Fruit fly (Drosophila melanogaster): ENCODE data around the gene DppIII.
A peak's percentile ranks its signal among the peaks of the same experiment; 100 is the strongest.

Gene DppIII

dm6 chr3R:8347835-8348234, 3.6 kb downstream of the DppIII start:
- TF ChIP-seq HLH106 (tag; optimal IDR thresholded peaks at IDR 0.05), result no peak
- TF ChIP-seq dl (GFP tag; optimal IDR thresholded peaks at IDR 0.05; ENCODE audit: insufficient read depth in 1 of 2, partially characterized antibody in 2 of 2), result no peak
- no peak for TF ChIP-seq psq (GFP tag; optimal IDR thresholded peaks at IDR 0.05)
- TF ChIP-seq CrebA (GFP tag; optimal IDR thresholded peaks at IDR 0.05; ENCODE audit: borderline replicate concordance), result no peak
- no peak for TF ChIP-seq Abd-B (GFP tag; optimal IDR thresholded peaks at IDR 0.05)
- TF ChIP-seq Sp1 (GFP tag; optimal IDR thresholded peaks at IDR 0.05), result no peak
- no peak for TF ChIP-seq OdsH (GFP tag; optimal IDR thresholded peaks at IDR 0.05)
- TF ChIP-seq sage (GFP tag; optimal IDR thresholded peaks at IDR 0.05), result no peak
- TF ChIP-seq GATAd (GFP tag; optimal IDR thresholded peaks at IDR 0.05), result no peak
- no peak for TF ChIP-seq Hr78 (GFP tag; optimal IDR thresholded peaks at IDR 0.05)
- no peak for TF ChIP-seq foxo (GFP tag; optimal IDR thresholded peaks at IDR 0.05)
- TF ChIP-seq Myc (optimal IDR thresholded peaks at IDR 0.05), result no peak

dm6 chr3R:8349106-8349448, 4.9 kb downstream of the DppIII start:
- TF ChIP-seq Hnf4 (GFP tag; optimal IDR thresholded peaks at IDR 0.05), result no peak
- TF ChIP-seq jim (GFP tag; optimal IDR thresholded peaks at IDR 0.05), result no peak
- no peak for TF ChIP-seq Jra (GFP tag; optimal IDR thresholded peaks at IDR 0.05)
- TF ChIP-seq br (GFP tag; optimal IDR thresholded peaks at IDR 0.05), result no peak
- TF ChIP-seq CG9705 (GFP tag; optimal IDR thresholded peaks at IDR 0.05), result no peak

DNA sequence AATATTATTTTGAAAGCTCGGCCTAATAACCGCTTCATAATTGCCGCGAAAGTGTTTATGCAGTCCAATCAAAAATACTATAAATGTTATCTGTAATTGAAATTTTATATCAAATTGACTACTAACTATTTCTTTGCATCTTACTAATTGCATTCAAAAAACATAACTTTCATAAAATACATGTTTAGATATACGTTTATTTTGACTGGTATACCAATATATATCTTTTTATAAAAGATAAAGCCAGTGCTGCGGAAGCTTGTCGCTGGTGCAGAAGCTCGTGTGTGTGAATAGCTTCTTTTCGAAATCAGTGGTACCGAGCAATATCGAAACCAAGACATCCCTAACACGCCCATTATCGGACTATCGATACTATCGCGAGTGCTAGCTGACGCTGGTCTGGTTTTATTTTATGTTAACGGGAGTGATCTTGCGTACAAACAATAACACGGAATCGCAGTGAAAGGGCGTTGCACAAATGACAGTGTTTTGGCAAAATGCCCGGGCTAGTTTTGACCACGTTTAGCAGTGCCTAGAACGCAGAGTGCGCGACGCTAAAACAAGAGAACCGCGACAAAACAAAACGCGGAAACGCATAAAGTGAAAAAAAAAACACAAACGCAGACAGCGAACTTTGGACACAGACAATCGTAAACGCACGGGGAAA, 5.4 kb downstream of the DppIII start, which contains the start of gene Atg13:
TSS of gene Atg13 (plus strand) at position 367 of the 667 bp plus-strand sequence.
- TF ChIP-seq ey (GFP tag; optimal IDR thresholded peaks at IDR 0.05), result peak; percentile 9
- TF ChIP-seq HLH106 (tag; optimal IDR thresholded peaks at IDR 0.05), result peak; percentile 43
- no peak for TF ChIP-seq Rel (GFP tag; optimal IDR thresholded peaks at IDR 0.05)
- peak; percentile 46 for TF ChIP-seq Rel (tag; optimal IDR thresholded peaks at IDR 0.05)
- peak; percentile 29 for TF ChIP-seq Sp1 (GFP tag; optimal IDR thresholded peaks at IDR 0.05)
- peak; percentile 1 for TF ChIP-seq sv (GFP tag; optimal IDR thresholded peaks at IDR 0.05)
- no peak for TF ChIP-seq Dif (GFP tag; optimal IDR thresholded peaks at IDR 0.05; ENCODE audit: partially characterized antibody)
- peak; percentile 32 for TF ChIP-seq Abd-B (GFP tag; optimal IDR thresholded peaks at IDR 0.05)
- TF ChIP-seq N (GFP tag; optimal IDR thresholded peaks at IDR 0.05), result peak; percentile 8
- peak; percentile 22 for TF ChIP-seq psq (GFP tag; optimal IDR thresholded peaks at IDR 0.05)
- TF ChIP-seq rgr (GFP tag; optimal IDR thresholded peaks at IDR 0.05), result no peak
- peak; percentile 73 for TF ChIP-seq Hnf4 (GFP tag; optimal IDR thresholded peaks at IDR 0.05)

DNA sequence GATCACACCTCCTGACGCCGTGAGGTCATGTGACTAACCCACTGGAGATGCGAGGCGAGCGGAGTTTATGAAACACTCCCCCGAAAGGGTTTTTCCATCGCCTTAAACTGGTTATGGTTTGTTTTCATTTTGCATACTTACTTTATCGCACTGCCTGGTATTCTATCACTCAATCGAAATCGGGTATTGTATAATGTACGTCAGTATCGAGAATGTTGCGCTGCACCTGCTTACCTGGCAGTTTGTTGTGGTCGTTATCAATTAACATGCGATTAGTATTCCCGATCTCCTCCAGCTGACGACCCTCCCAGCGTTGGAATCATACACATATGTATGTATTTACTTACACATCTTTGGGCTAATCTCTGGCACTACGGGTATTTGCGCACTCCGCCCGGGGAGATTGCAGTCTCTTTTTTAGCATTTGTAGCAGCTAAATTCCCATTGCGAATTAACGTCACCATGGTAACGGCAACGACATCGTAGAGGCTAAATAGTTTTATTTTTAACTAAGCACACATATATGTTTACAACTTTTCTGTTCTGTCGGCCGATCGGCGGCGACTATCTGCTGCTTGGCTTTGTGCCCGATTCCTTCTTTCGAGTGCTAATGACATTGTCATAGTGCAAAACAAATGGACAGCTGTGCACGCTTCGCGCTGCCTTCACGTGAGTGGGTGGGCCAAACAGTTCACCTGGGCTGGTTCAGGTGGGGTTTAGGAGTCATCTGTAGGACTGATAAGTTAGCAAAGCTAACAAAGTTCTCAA, 8.9 kb downstream of the DppIII start:
- TF ChIP-seq dsf (GFP tag; optimal IDR thresholded peaks at IDR 0.05; ENCODE audit: borderline replicate concordance) (no peak), foxo (GFP tag; optimal IDR thresholded peaks at IDR 0.05) (no peak), h (GFP tag; optimal IDR thresholded peaks at IDR 0.05) (peak; percentile 30), Hr83 (GFP tag; optimal IDR thresholded peaks at IDR 0.05; ENCODE audit: poor library complexity, severe bottlenecking) (peak; percentile 16), Rel (GFP tag; optimal IDR thresholded peaks at IDR 0.05) (no peak), Rel (tag; optimal IDR thresholded peaks at IDR 0.05) (peak; percentile 73)

DNA sequence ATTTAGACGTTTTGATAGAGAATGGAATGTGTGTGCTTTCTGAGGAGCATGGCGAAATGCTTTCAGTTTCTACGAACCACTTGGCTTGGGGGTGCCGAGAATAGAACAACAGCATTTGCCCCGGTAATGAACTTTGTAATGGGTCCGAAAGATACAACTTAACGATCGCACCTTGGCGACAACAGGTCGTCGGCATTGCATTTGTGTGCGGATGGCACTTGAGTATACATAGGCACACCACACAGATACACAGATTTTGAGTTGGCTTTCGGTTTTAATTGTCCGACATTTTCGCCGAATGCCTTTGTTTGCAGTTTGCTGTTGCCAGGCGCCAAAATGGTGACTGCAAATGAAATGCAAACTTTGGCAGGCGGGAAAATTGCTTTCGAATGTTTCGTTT, 9.8 kb downstream of the DppIII start:
- TF ChIP-seq Mio (GFP tag; optimal IDR thresholded peaks at IDR 0.05) (no peak), ey (GFP tag; optimal IDR thresholded peaks at IDR 0.05) (no peak), Vsx2 (GFP tag; optimal IDR thresholded peaks at IDR 0.05; ENCODE audit: partially characterized antibody) (no peak), Dfd (GFP tag; optimal IDR thresholded peaks at IDR 0.05) (no peak), CG9705 (GFP tag; optimal IDR thresholded peaks at IDR 0.05) (no peak)

All from whole organism, wandering third instar larva.